Fruit fly (Drosophila melanogaster): Measurements from ENCODE around the gene CG43935.

dm6 chr3R:27111784-27112602 is 46.8 kb downstream of the CG43935 start, which contains the start of the genes gb and CG5815:
- TF ChIP-seq CTCF (optimal IDR thresholded peaks at IDR 0.05) (no peak), CG8478 (optimal IDR thresholded peaks at IDR 0.05) (no peak)

Data from S2 (cell line).